Fruit fly (Drosophila melanogaster) whole organism, wandering third instar larva: ENCODE results near the gene sgg.

Source experiments
- Hr83 ChIP-seq: fragments of 200-300 bp; sonication (Bioruptor generic); optimal IDR thresholded peaks from 2 replicates; lab custom pipeline; 2016; ENCODE audit warnings: missing biosample characterization, mild to moderate bottlenecking, missing genetic modification characterization, moderate library complexity; ENCODE audit not compliant: poor library complexity, severe bottlenecking
- dmrt93B ChIP-seq: fragments of 200-800 bp; sonication (Bioruptor generic); optimal IDR thresholded peaks from 2 replicates; lab custom pipeline; 2018; ENCODE audit warnings: missing biosample characterization, mild to moderate bottlenecking, missing genetic modification characterization
- h ChIP-seq: fragments of 200-800 bp; sonication (Bioruptor generic); optimal IDR thresholded peaks from 3 replicates; lab custom pipeline; 2016; ENCODE audit warnings: missing biosample characterization, mild to moderate bottlenecking, missing genetic modification characterization
- jim ChIP-seq: fragments of 175-275, 200-325 bp; sonication (Bioruptor generic); optimal IDR thresholded peaks from 2 replicates; lab custom pipeline; 2016; ENCODE audit warnings: missing biosample characterization, mild to moderate bottlenecking, missing genetic modification characterization
- lola ChIP-seq: fragments of >200 bp; optimal IDR thresholded peaks from 2 replicates; lab custom pipeline; 2017; ENCODE audit warnings: missing biosample characterization, missing genetic modification characterization
- rgr ChIP-seq: fragments of 200-800 bp; sonication (Bioruptor generic); optimal IDR thresholded peaks from 3 replicates; lab custom pipeline; 2016; ENCODE audit warnings: missing biosample characterization, mild to moderate bottlenecking, missing genetic modification characterization
- tai ChIP-seq: sonication (Bioruptor generic); optimal IDR thresholded peaks from 2 replicates; lab custom pipeline; 2016; ENCODE audit warnings: missing biosample characterization, missing genetic modification characterization

dm6 chrX:2658258-2658853, 24.6 kb downstream of the sgg start:
- TF ChIP-seq dmrt93B (GFP tag; lab: Kevin White, UChicago) = no peak
- TF ChIP-seq Hr83 (GFP tag; lab: Kevin White, UChicago) = peak; percentile 22
- TF ChIP-seq lola (GFP tag; lab: Kevin White, UChicago) = no peak
- peak; percentile 75 for TF ChIP-seq h (GFP tag; lab: Kevin White, UChicago)
- no peak for TF ChIP-seq tai (GFP tag; lab: Kevin White, UChicago)
- TF ChIP-seq jim (GFP tag; lab: Kevin White, UChicago) = no peak
- TF ChIP-seq rgr (GFP tag; lab: Kevin White, UChicago) = no peak
